Worm (Caenorhabditis elegans): ENCODE measurements around the gene nlp-17.

Gene nlp-17

DNA sequence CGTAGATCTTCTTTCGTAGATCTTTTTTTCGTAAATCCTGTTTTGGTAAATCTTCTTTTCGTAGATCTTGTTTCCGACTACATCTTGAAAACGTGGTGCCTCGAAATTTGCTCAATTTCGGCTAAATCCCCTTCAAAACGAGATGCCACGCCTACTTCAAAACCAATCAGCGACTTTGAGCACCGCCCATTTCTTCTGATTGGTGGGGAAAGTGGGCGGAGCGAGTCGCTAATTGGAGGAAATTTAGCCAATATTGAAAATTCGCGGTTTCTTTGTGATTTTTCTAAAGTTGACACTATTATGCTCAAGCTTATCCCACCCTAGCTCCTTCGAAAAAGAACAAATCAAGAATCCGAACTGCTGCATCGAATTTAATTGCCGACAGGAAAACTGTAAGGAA, 18.0 kb downstream of the nlp-17 start:
- TF ChIP-seq tbx-37 (GFP tag; conservative IDR thresholded peaks at IDR 0.05) (no peak), B0310.2 (tag; optimal IDR thresholded peaks at IDR 0.05) (no peak), ceh-36 (tag; optimal IDR thresholded peaks at IDR 0.05) (no peak), sea-1 (GFP tag; conservative IDR thresholded peaks at IDR 0.05) (no peak), pes-1 (GFP tag; IDR thresholded peaks at IDR 0.05) (no peak), tbx-11 (GFP tag; IDR thresholded peaks at IDR 0.05) (no peak), ama-1 (optimal IDR thresholded peaks at IDR 0.05) (no peak), F13C5.2 (tag; optimal IDR thresholded peaks at IDR 0.05) (no peak), hmg-4 (GFP tag; optimal IDR thresholded peaks at IDR 0.05) (no peak), ets-7 (tag; optimal IDR thresholded peaks at IDR 0.05) (no peak), tra-4 (tag; optimal IDR thresholded peaks at IDR 0.05) (no peak), aly-1 (tag; optimal IDR thresholded peaks at IDR 0.05) (no peak), hmbx-1 (tag; optimal IDR thresholded peaks at IDR 0.05) (no peak), scrt-1 (GFP tag; IDR thresholded peaks at IDR 0.05) (no peak), hnd-1 (tag; optimal IDR thresholded peaks at IDR 0.05) (no peak), ceh-13 (GFP tag; optimal IDR thresholded peaks at IDR 0.05) (no peak), flt-1 (GFP tag; IDR thresholded peaks at IDR 0.05) (no peak)

DNA sequence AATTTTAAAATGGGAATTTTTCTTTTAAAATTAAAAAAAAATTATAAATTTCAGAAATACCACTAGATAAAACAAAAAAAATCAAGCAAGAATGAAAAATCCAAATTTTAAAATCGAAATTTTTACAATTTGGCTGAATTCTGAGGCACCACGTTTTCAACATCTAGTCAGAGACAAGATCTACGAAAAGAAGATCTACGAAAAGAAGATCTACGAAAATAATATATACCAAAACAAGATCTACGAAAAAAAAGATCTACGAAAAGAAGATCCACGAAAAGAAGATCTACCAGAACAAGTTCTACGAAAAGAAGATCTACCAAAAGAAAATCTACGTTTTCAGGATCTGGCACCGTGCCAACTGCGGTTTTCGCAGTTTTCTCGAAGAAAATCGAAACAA, 18.5 kb downstream of the nlp-17 start:
- TF ChIP-seq flt-1 (GFP tag; IDR thresholded peaks at IDR 0.05) (no peak), aly-1 (tag; optimal IDR thresholded peaks at IDR 0.05) (no peak), pes-1 (GFP tag; IDR thresholded peaks at IDR 0.05) (peak; percentile 68), hmg-4 (GFP tag; optimal IDR thresholded peaks at IDR 0.05) (no peak)

DNA sequence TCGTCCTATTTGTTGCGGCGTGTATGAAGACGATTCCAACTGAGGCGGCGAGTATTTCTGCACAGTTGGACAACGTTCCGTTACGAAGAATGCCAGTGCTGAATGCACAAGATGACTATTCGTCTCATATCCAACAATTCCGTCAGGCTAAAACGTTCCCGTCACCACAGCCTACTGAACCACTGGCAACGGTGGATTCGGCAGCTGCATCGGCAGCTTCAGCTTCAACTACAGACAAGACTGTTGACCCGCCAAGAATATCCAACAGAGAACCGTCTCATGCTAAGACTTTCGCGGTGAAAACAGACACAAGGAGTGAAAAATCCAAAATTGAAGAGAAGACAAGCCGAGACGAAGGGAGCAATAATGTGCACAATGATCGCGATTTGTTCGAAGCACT, 22.0 kb downstream of the nlp-17 start:
- no peak for TF ChIP-seq aly-1 (tag; optimal IDR thresholded peaks at IDR 0.05)
- no peak for TF ChIP-seq hmg-4 (GFP tag; optimal IDR thresholded peaks at IDR 0.05)
- TF ChIP-seq ets-7 (tag; optimal IDR thresholded peaks at IDR 0.05) = no peak
- no peak for TF ChIP-seq pes-1 (GFP tag; IDR thresholded peaks at IDR 0.05)

DNA sequence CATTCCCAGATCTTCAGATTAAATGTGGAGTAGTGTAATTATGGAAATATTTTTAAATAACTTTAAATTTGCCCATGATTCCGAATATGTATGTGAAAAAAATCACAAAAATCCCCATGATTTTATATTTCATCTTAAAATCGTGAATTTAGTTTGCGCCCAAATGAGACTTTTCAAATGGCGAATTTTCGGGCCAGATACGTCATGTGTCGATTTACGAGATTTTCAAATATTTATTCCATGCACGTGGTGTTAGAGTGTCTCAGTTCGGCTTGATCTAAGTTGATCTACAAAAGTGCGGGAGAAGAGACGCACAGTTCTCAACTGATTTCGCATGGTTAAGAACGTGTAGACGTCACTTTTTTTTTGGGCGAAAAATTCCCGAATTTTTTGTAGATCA, 23.1 kb downstream of the nlp-17 start, which contains the start of gene Y38H8A.1:
Y38H8A.1 (plus strand) TSS at position 301 of the 400 bp plus-strand sequence.
- no peak for TF ChIP-seq flt-1 (GFP tag; IDR thresholded peaks at IDR 0.05)
- no peak for TF ChIP-seq aly-1 (tag; optimal IDR thresholded peaks at IDR 0.05)
- no peak for TF ChIP-seq sea-1 (GFP tag; conservative IDR thresholded peaks at IDR 0.05)
- no peak for TF ChIP-seq tbx-37 (GFP tag; conservative IDR thresholded peaks at IDR 0.05)

DNA sequence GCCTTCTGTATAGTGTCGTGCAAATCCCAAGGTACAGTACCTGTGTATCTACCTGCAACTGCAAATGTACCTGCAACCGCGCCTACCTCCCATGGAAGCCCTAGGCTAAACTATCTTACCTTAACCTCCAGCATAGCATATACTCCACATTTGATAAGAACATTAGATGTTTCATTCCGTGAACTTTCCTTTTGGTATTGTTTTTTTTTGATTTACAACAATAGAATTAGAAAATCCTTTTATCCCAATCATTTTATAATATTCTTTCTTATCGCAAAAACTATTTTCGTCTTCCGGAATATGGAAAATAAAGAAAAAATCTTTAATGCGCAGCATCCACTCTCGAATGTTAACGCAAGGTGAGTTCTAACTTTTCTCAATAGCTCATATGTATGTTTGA, 31.4 kb downstream of the nlp-17 start, which contains the start of gene Y38H8A.2:
Y38H8A.2 (plus strand) TSS at position 301 of the 400 bp plus-strand sequence.
- TF ChIP-seq hnd-1 (tag; optimal IDR thresholded peaks at IDR 0.05) (no peak), sea-1 (GFP tag; conservative IDR thresholded peaks at IDR 0.05) (no peak), pes-1 (GFP tag; IDR thresholded peaks at IDR 0.05) (no peak), hmg-4 (GFP tag; optimal IDR thresholded peaks at IDR 0.05) (no peak)

DNA sequence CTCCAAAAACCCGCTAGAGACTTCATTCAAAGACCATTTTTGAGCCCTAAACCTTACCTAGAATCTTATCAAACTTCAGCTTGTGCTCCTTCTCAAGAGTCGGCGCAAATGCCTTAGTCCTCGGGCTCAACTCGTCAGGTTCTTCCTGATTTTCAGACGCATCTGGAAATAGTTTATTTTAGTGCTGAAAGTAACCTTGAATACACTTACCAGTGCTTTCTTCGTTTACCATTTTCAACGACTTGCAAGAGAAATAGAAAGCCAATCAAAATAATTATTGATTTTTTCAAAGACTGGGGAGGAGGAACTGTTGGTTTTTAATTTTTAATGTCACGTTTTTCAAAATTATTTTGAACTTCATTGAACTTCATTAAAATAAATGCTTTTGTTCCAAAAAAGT, 33.6 kb downstream of the nlp-17 start, which contains the start of the genes ttbk-8.1 and Y38H8A.4:
ttbk-8.1 (plus strand) TSS at position 301 of the 400 bp plus-strand sequence.
Y38H8A.4 (minus strand) TSS at position 366 of the 400 bp plus-strand sequence.
- TF ChIP-seq hmg-4 (GFP tag; optimal IDR thresholded peaks at IDR 0.05) (no peak), ama-1 (optimal IDR thresholded peaks at IDR 0.05) (no peak), tbx-37 (GFP tag; conservative IDR thresholded peaks at IDR 0.05) (no peak), scrt-1 (GFP tag; IDR thresholded peaks at IDR 0.05) (no peak), ceh-36 (tag; optimal IDR thresholded peaks at IDR 0.05) (no peak), hmbx-1 (tag; optimal IDR thresholded peaks at IDR 0.05) (no peak), flt-1 (GFP tag; IDR thresholded peaks at IDR 0.05) (no peak), hnd-1 (tag; optimal IDR thresholded peaks at IDR 0.05) (no peak), B0310.2 (tag; optimal IDR thresholded peaks at IDR 0.05) (no peak), tbx-11 (GFP tag; IDR thresholded peaks at IDR 0.05) (no peak), pes-1 (GFP tag; IDR thresholded peaks at IDR 0.05) (no peak), sea-1 (GFP tag; conservative IDR thresholded peaks at IDR 0.05) (no peak), F13C5.2 (tag; optimal IDR thresholded peaks at IDR 0.05) (no peak), tra-4 (tag; optimal IDR thresholded peaks at IDR 0.05) (no peak), ets-7 (tag; optimal IDR thresholded peaks at IDR 0.05) (no peak), ceh-13 (GFP tag; optimal IDR thresholded peaks at IDR 0.05) (no peak)

DNA sequence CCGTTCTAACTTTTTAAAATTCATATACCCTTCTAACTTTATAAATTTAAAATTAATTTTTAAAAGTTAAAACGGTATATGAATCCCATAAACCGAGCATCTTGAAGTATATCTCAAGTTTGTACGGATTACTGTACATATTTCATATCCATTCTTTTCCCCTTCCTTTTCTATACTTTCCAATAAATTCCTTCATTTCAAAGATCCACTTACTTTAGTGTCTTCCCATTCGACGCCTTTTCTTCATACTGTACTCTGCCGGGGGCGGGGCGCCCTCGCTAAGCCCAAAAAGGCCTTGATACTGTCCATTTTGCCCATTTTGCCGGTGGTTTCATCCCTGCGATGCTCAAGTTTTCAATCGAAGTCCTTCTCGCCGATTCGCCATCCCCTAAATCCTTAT, 39.8 kb downstream of the nlp-17 start, which contains the start of gene fezf-1:
fezf-1 (plus strand) TSS at position 301 of the 400 bp plus-strand sequence.
- TF ChIP-seq hnd-1 (tag; optimal IDR thresholded peaks at IDR 0.05) = no peak
- TF ChIP-seq sea-1 (GFP tag; conservative IDR thresholded peaks at IDR 0.05) = no peak
- no peak for TF ChIP-seq pes-1 (GFP tag; IDR thresholded peaks at IDR 0.05)
- TF ChIP-seq aly-1 (tag; optimal IDR thresholded peaks at IDR 0.05) = no peak
- TF ChIP-seq B0310.2 (tag; optimal IDR thresholded peaks at IDR 0.05) = no peak
- no peak for TF ChIP-seq F13C5.2 (tag; optimal IDR thresholded peaks at IDR 0.05)
- TF ChIP-seq tra-4 (tag; optimal IDR thresholded peaks at IDR 0.05) = no peak
- TF ChIP-seq flt-1 (GFP tag; IDR thresholded peaks at IDR 0.05) = no peak
- no peak for TF ChIP-seq tbx-11 (GFP tag; IDR thresholded peaks at IDR 0.05)
- TF ChIP-seq hmbx-1 (tag; optimal IDR thresholded peaks at IDR 0.05) = no peak
- no peak for TF ChIP-seq hmg-4 (GFP tag; optimal IDR thresholded peaks at IDR 0.05)
- TF ChIP-seq ama-1 (optimal IDR thresholded peaks at IDR 0.05) = no peak
- no peak for TF ChIP-seq scrt-1 (GFP tag; IDR thresholded peaks at IDR 0.05)
- no peak for TF ChIP-seq ceh-36 (tag; optimal IDR thresholded peaks at IDR 0.05)
- no peak for TF ChIP-seq ets-7 (tag; optimal IDR thresholded peaks at IDR 0.05)

DNA sequence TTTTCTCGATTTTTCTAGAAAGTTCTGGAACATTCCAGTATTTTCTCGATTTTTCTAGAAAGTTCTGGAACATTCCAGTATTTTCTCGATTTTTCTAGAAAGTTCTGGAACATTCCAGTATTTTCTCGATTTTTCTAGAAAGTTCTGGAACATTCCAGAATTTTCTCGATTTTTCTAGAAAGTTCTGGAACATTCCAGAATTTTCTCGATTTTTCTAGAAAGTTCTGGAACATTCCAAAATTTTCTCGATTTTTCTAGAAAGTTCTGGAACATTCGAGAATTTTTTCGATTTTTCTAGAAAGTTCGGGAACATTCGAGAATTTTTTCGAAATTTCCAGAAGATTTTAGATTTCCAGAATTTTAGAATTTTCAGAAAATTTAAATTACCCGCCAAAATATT, 41.7 kb downstream of the nlp-17 start:
- TF ChIP-seq flt-1 (GFP tag; IDR thresholded peaks at IDR 0.05) = peak; percentile 62; the same call in 1 of the 2 replicates
- peak; percentile 66; the same call in 1 of the 2 replicates for TF ChIP-seq pes-1 (GFP tag; IDR thresholded peaks at IDR 0.05)
